Worm (Caenorhabditis elegans) whole organism, young adult: ENCODE measurements around the gene nfm-1.

ENCODE experiments used
- B0019.2 ChIP-seq: fragments of 200-800 bp; sonication (Bioruptor generic); conservative IDR thresholded peaks from 2 replicates; pipeline ENCODE4 v1.3.6; 2022; ENCODE audit warnings: missing genetic modification reagents, missing genetic modification characterization, missing compliant biosample characterization
- F33H1.4 ChIP-seq: fragments of 200-800 bp; sonication (Bioruptor generic); IDR thresholded peaks from 2 replicates; pipeline ENCODE4 v1.3.6; 2022; ENCODE audit warnings: missing genetic modification reagents, missing genetic modification characterization, missing compliant biosample characterization
- F57C9.4 ChIP-seq: sonication (generic microtip); optimal IDR thresholded peaks from 2 replicates; lab custom pipeline; 2017; ENCODE audit warnings: mild to moderate bottlenecking, missing genetic modification characterization, missing compliant biosample characterization
- K11D2.4 ChIP-seq: fragments of 200-800 bp; sonication (Bioruptor generic); IDR thresholded peaks from 2 replicates; pipeline ENCODE4 v1.3.6; 2022; ENCODE audit warnings: missing genetic modification reagents, missing genetic modification characterization, missing compliant biosample characterization
- T26A5.8 ChIP-seq: sonication (generic microtip); optimal IDR thresholded peaks from 2 replicates; lab custom pipeline; 2016; ENCODE audit warnings: missing genetic modification characterization, missing compliant biosample characterization
- Y56A3A.18 ChIP-seq: fragments of 200-800 bp; sonication (Bioruptor generic); IDR thresholded peaks from 2 replicates; pipeline ENCODE4 v1.3.6; 2022; ENCODE audit warnings: missing genetic modification reagents, missing genetic modification characterization, missing compliant biosample characterization
- Y67H2A.10 ChIP-seq: fragments of 200-800 bp; sonication (Bioruptor generic); conservative IDR thresholded peaks from 2 replicates; pipeline ENCODE4 v1.3.6; 2022; ENCODE audit warnings: missing genetic modification reagents, missing genetic modification characterization, missing compliant biosample characterization
- ZK185.1 ChIP-seq: sonication (generic microtip); optimal IDR thresholded peaks from 2 replicates; lab custom pipeline; 2016; ENCODE audit warnings: mild to moderate bottlenecking, missing genetic modification characterization, missing compliant biosample characterization; ENCODE audit not compliant: poor library complexity, severe bottlenecking
- aptf-3 ChIP-seq: fragments of 200-800 bp; sonication (Bioruptor generic); IDR thresholded peaks from 2 replicates; pipeline ENCODE4 v1.3.6; 2022; ENCODE audit warnings: missing genetic modification characterization, missing compliant biosample characterization
- athp-1 ChIP-seq: sonication (generic microtip); optimal IDR thresholded peaks from 2 replicates; lab custom pipeline; 2017; ENCODE audit warnings: mild to moderate bottlenecking, missing genetic modification characterization, missing compliant biosample characterization
- attf-3 ChIP-seq: fragments of 200-800 bp; sonication (Bioruptor generic); conservative IDR thresholded peaks from 2 replicates; pipeline ENCODE4 v1.3.6; 2022; ENCODE audit warnings: missing genetic modification reagents, missing genetic modification characterization, missing compliant biosample characterization
- bed-1 ChIP-seq: fragments of 200-800 bp; sonication (Bioruptor generic); IDR thresholded peaks from 2 replicates; pipeline ENCODE4 v1.3.6; 2022; ENCODE audit warnings: missing genetic modification reagents, missing genetic modification characterization, missing compliant biosample characterization
- ccch-3 ChIP-seq: fragments of 200-800 bp; sonication (Bioruptor generic); optimal IDR thresholded peaks from 2 replicates; lab custom pipeline; 2018; ENCODE audit warnings: mild to moderate bottlenecking, missing genetic modification characterization, missing compliant biosample characterization
- cebp-1 ChIP-seq, 2 experiments: fragments of 200-800 bp in 1 of 2; sonication (Bioruptor generic) in 1 of 2; sonication (generic microtip) in 1 of 2; IDR thresholded peaks in 1 of 2; optimal IDR thresholded peaks in 1 of 2; 2 replicates each; pipeline versions ENCODE4 v1.3.6 to Lab custom; 2017 to 2022; ENCODE audit warnings: missing compliant biosample characterization in 2 of 2, missing genetic modification characterization in 2 of 2, mild to moderate bottlenecking in 1 of 2, missing genetic modification reagents in 1 of 2, moderate library complexity in 1 of 2
- ceh-27 ChIP-seq: fragments of 200-800 bp; sonication (Bioruptor generic); optimal IDR thresholded peaks from 2 replicates; lab custom pipeline; 2018; ENCODE audit warnings: mild to moderate bottlenecking, missing genetic modification characterization, moderate library complexity, missing compliant biosample characterization
- ceh-79 ChIP-seq: sonication (generic microtip); optimal IDR thresholded peaks from 2 replicates; lab custom pipeline; 2017; ENCODE audit warnings: mild to moderate bottlenecking, missing genetic modification characterization, missing compliant biosample characterization
- ceh-91 ChIP-seq: fragments of 200-800 bp; sonication (Bioruptor generic); IDR thresholded peaks from 2 replicates; pipeline ENCODE4 v1.3.6; 2022; ENCODE audit warnings: missing genetic modification reagents, missing genetic modification characterization, missing compliant biosample characterization
- chd-7 ChIP-seq: sonication (generic microtip); optimal IDR thresholded peaks from 2 replicates; lab custom pipeline; 2016; ENCODE audit warnings: mild to moderate bottlenecking, missing genetic modification characterization, moderate library complexity, missing compliant biosample characterization
- egl-44 ChIP-seq: fragments of 200-800 bp; sonication (Bioruptor generic); IDR thresholded peaks from 2 replicates; pipeline ENCODE4 v1.3.6; 2022; ENCODE audit warnings: missing genetic modification reagents, missing genetic modification characterization, missing compliant biosample characterization
- egrh-3 ChIP-seq: fragments of 200-800 bp; sonication (Bioruptor generic); IDR thresholded peaks from 2 replicates; pipeline ENCODE4 v1.3.6; 2022; ENCODE audit warnings: missing genetic modification reagents, missing genetic modification characterization, missing compliant biosample characterization
- ekl-4 ChIP-seq: fragments of 200-800 bp; sonication (Bioruptor generic); IDR thresholded peaks from 2 replicates; pipeline ENCODE4 v1.3.6; 2022; ENCODE audit warnings: missing genetic modification reagents, missing genetic modification characterization, missing compliant biosample characterization
- him-1 ChIP-seq: sonication (generic microtip); optimal IDR thresholded peaks from 2 replicates; lab custom pipeline; 2016; ENCODE audit warnings: missing genotype, missing genetic modification reagents, missing genetic modification characterization, missing compliant biosample characterization
- hmg-1.2 ChIP-seq: fragments of 200-800 bp; sonication (Bioruptor generic); IDR thresholded peaks from 2 replicates; pipeline ENCODE4 v1.3.6; 2022; ENCODE audit warnings: missing genetic modification reagents, missing genetic modification characterization, missing compliant biosample characterization
- hmg-20 ChIP-seq: fragments of 200-800 bp; sonication (Bioruptor generic); IDR thresholded peaks from 2 replicates; pipeline ENCODE4 v1.3.6; 2022; ENCODE audit warnings: missing genetic modification reagents, missing genetic modification characterization, missing compliant biosample characterization
- let-526 ChIP-seq: fragments of 200-800 bp; sonication (Bioruptor generic); IDR thresholded peaks from 2 replicates; pipeline ENCODE4 v1.3.6; 2022; ENCODE audit warnings: missing genetic modification reagents, missing genetic modification characterization, missing compliant biosample characterization
- let-607 ChIP-seq, 2 experiments: fragments of 200-800 bp in 1 of 2; sonication (Bioruptor generic) in 1 of 2; sonication (generic microtip) in 1 of 2; optimal IDR thresholded peaks; 2 replicates each; lab custom pipeline; 2016 to 2018; ENCODE audit warnings: mild to moderate bottlenecking in 2 of 2, missing compliant biosample characterization in 2 of 2, missing genetic modification characterization in 2 of 2, moderate library complexity in 2 of 2, missing genotype in 1 of 2
- lin-40 ChIP-seq: sonication (generic microtip); optimal IDR thresholded peaks from 2 replicates; lab custom pipeline; 2016; ENCODE audit warnings: missing genetic modification characterization, mild to moderate bottlenecking, missing compliant biosample characterization, missing genotype, missing genetic modification reagents
- madf-3 ChIP-seq: fragments of 200-800 bp; sonication (Bioruptor generic); IDR thresholded peaks from 2 replicates; pipeline ENCODE4 v1.3.6; 2022; ENCODE audit warnings: missing genetic modification reagents, missing genetic modification characterization, missing compliant biosample characterization
- mxl-1 ChIP-seq: sonication (generic microtip); optimal IDR thresholded peaks from 2 replicates; lab custom pipeline; 2016; ENCODE audit warnings: missing genetic modification characterization, missing compliant biosample characterization
- nfya-2 ChIP-seq: fragments of 200-800 bp; sonication (Bioruptor generic); IDR thresholded peaks from 2 replicates; pipeline ENCODE4 v1.3.6; 2022; ENCODE audit warnings: missing genetic modification reagents, missing genetic modification characterization, missing compliant biosample characterization
- nfyb-1 ChIP-seq: fragments of 200-800 bp; sonication (Bioruptor generic); IDR thresholded peaks from 2 replicates; pipeline ENCODE4 v1.3.6; 2022; ENCODE audit warnings: missing genetic modification reagents, missing genetic modification characterization, missing compliant biosample characterization
- nhr-120 ChIP-seq: fragments of 200-800 bp; sonication (Bioruptor generic); IDR thresholded peaks from 2 replicates; pipeline ENCODE4 v1.3.6; 2022; ENCODE audit warnings: missing genetic modification characterization, missing compliant biosample characterization
- nhr-179 ChIP-seq: sonication (generic microtip); optimal IDR thresholded peaks from 2 replicates; lab custom pipeline; 2016; ENCODE audit warnings: mild to moderate bottlenecking, missing genetic modification characterization, missing compliant biosample characterization
- nhr-80 ChIP-seq: sonication (generic microtip); optimal IDR thresholded peaks from 2 replicates; lab custom pipeline; 2016; ENCODE audit warnings: missing genetic modification characterization, missing compliant biosample characterization
- sdz-38 ChIP-seq: sonication (generic microtip); optimal IDR thresholded peaks from 2 replicates; lab custom pipeline; 2016; ENCODE audit warnings: missing genotype, missing genetic modification characterization, missing compliant biosample characterization
- tlf-1 ChIP-seq: fragments of 200-800 bp; sonication (Bioruptor generic); optimal IDR thresholded peaks from 2 replicates; lab custom pipeline; 2018; ENCODE audit warnings: mild to moderate bottlenecking, missing genetic modification characterization, missing compliant biosample characterization
- unc-62 ChIP-seq: fragments of 150-350 bp; optimal IDR thresholded peaks from 2 replicates; lab custom pipeline; 2014; ENCODE audit warnings: missing biosample characterization, missing genetic modification reagents, missing genetic modification characterization
- zfh-2 ChIP-seq: fragments of 200-800 bp; sonication (Bioruptor generic); conservative IDR thresholded peaks from 2 replicates; pipeline ENCODE4 v1.3.6; 2022; ENCODE audit warnings: missing genetic modification reagents, missing genetic modification characterization, missing compliant biosample characterization
- ztf-18 ChIP-seq: sonication (generic microtip); optimal IDR thresholded peaks from 2 replicates; lab custom pipeline; 2016; ENCODE audit warnings: missing genotype, mild to moderate bottlenecking, missing genetic modification characterization, missing compliant biosample characterization

Gene nfm-1

ce11 chrIII:6154586-6154985, 4.7 kb upstream of the nfm-1 start (continued):
- no peak for TF ChIP-seq let-526 (GFP tag; lab: Robert Waterston, UW)
- TF ChIP-seq ceh-27 (GFP tag; lab: Kevin White, UChicago), result no peak
- TF ChIP-seq athp-1 (tag; lab: Kevin White, UChicago), result no peak
- TF ChIP-seq hmg-20 (GFP tag; lab: Robert Waterston, UW), result no peak
- TF ChIP-seq, all 124 proteins: peak for 0

DNA sequence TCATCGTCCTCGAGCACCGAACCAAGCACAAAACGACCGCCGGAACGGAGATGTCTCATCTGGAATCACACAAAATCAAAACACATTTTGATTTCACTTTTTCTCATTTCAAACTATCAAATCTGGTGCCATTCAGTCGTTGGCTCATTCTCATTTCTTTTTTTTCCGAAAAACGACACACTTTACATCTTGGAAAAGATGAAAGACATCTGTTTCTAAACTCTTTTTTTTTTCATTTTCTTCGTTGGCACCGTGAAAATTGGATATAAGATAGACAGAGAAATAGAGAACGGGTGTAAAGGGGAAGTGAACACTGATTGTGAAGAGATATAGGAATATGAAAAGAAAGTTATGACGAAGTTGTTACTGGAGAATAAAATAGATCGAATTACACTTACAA, 3.5 kb upstream of the nfm-1 start:
- TF ChIP-seq B0019.2 (GFP tag; lab: Robert Waterston, UW) (no peak), F33H1.4 (GFP tag; lab: Robert Waterston, UW) (no peak), ceh-79 (tag; lab: Kevin White, UChicago) (no peak), madf-3 (GFP tag; lab: Robert Waterston, UW) (no peak), F57C9.4 (tag; lab: Kevin White, UChicago) (no peak), chd-7 (tag; lab: Kevin White, UChicago) (no peak), attf-3 (GFP tag; lab: Robert Waterston, UW) (no peak), Y56A3A.18 (GFP tag; lab: Robert Waterston, UW) (no peak), tlf-1 (GFP tag; lab: Kevin White, UChicago) (no peak), nfya-2 (GFP tag; lab: Robert Waterston, UW) (no peak), nhr-179 (tag; lab: Kevin White, UChicago) (no peak), Y67H2A.10 (GFP tag; lab: Robert Waterston, UW) (no peak)

ce11 chrIII:6157708-6158321, 1.4 kb upstream of the nfm-1 start, which contains the start of gene anmt-2:
Gene anmt-2 (minus strand): TSS chrIII:6157758.
- TF ChIP-seq hmg-1.2 (GFP tag; lab: Robert Waterston, UW), result no peak
- TF ChIP-seq zfh-2 (GFP tag; lab: Robert Waterston, UW), result peak; percentile 80
- no peak for TF ChIP-seq K11D2.4 (GFP tag; lab: Robert Waterston, UW)

- peak; percentile 52 for TF ChIP-seq unc-62 (GFP tag; lab: Kevin White, UChicago)
- TF ChIP-seq nhr-80 (tag; lab: Kevin White, UChicago), result peak; percentile 60
- no peak for TF ChIP-seq madf-3 (GFP tag; lab: Robert Waterston, UW)
- peak; percentile 77 to 94 for TF ChIP-seq let-607 (tag; optimal IDR thresholded peaks at IDR 0.05; lab: Kevin White, UChicago)
These were observed 4.1 kb downstream of the nfm-1 start for ce11 chrIII:6163381-6163780.

DNA sequence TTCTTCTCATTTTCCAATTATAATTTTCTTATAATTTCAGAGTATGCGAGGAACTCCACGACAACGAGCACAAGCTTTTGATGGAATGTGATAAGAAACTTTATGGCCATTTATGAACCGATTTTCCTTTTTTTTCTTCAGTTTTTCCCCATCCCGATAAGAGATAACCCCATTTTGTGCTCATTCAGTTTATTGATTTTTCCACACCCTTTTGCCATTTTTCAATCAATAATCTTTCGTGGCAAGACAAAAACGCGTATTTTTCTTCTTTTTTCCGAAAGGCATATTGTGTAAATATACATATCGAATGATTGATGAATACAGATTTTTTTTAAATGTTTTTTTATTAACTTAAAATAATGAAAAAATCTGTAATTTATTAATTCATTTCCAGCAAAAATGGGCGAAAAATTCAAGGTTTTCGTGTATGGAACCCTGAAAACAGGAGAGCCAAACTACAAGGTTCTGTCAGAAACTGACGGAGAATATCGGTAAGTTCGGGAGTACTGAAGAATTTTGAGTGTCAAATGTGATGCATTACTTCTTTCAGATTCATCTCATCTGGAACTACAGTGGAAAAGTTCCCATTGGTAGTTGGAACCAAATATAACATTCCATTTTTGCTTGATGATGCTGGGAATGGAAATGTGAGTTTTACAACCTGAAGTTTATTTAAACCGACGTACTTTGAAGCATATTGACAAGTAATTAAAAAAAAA, 5.2 kb downstream of the nfm-1 start, which contains the start of gene F42A10.9:
F42A10.9 (plus strand) TSS at position 321 of the 719 bp plus-strand sequence.
- no peak for TF ChIP-seq T26A5.8 (tag; lab: Kevin White, UChicago)
- no peak for TF ChIP-seq bed-1 (GFP tag; lab: Robert Waterston, UW)
- peak; percentile 5 for TF ChIP-seq him-1 (tag; lab: Kevin White, UChicago)
- peak; percentile 20 for TF ChIP-seq ztf-18 (tag; lab: Kevin White, UChicago)
- no peak for TF ChIP-seq egrh-3
- no peak for TF ChIP-seq egl-44 (GFP tag; lab: Robert Waterston, UW)
- 0 out of 2 replicates have a peak, but pooled peaks have one; percentile 46 for TF ChIP-seq nfyb-1 (GFP tag; lab: Robert Waterston, UW)
- TF ChIP-seq attf-3 (GFP tag; lab: Robert Waterston, UW), result no peak
- peak; percentile 11 for TF ChIP-seq lin-40 (tag; lab: Kevin White, UChicago)
- peak; percentile 59 for TF ChIP-seq athp-1 (tag; lab: Kevin White, UChicago)
- 0 out of 2 replicates have a peak, but pooled peaks have one; percentile 42 for TF ChIP-seq nhr-120
- TF ChIP-seq ccch-3 (GFP tag; lab: Kevin White, UChicago), result no peak
- peak; percentile 42; the same call in 1 of the 2 replicates for TF ChIP-seq ekl-4 (GFP tag; lab: Robert Waterston, UW)
- peak; percentile 16 for TF ChIP-seq ZK185.1 (tag; lab: Kevin White, UChicago)
- no peak for TF ChIP-seq ceh-91 (GFP tag; lab: Robert Waterston, UW)
- no peak for TF ChIP-seq sdz-38 (tag; lab: Kevin White, UChicago)
- TF ChIP-seq mxl-1 (tag; lab: Kevin White, UChicago), result no peak
- no peak for TF ChIP-seq cebp-1 (GFP tag; IDR thresholded peaks at IDR 0.05; lab: Robert Waterston, UW)
- TF ChIP-seq cebp-1 (tag; optimal IDR thresholded peaks at IDR 0.05; lab: Kevin White, UChicago), result peak; percentile 59
- no peak for TF ChIP-seq let-607 (tag; optimal IDR thresholded peaks at IDR 0.05; lab: Kevin White, UChicago)
- TF ChIP-seq aptf-3 (GFP tag; lab: Robert Waterston, UW), result no peak
